ENCODE assay signal across 6 worm cellular contexts in the genomic region with DNA sequence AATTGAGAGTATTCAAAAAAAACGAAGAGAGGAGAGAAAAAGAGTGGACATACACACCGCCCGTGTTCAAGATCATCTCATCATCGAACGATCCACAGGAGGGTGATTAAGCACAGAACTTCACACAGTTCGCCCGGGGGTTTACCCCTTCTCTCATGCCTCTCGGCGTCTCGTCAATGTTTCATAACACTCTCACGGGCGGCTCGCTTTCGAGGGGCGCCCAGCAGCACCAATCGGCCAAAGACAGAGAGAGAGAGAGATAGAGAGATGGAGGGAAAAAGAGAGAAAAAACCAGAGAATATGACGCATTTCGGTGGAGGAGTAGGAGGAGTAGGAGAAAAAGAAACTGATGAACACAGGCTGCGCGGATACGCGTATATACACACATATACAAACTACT.
TF ChIP-seq lines count a peak whose summit lies in the region.

No protein-coding gene starts in this region.

TF ChIP-seq in whole organism, L1 larva, 84 proteins besides CTCF, POLR2A, EP300 and RAD21 (continued from another document and continues in another):
- no peak for TF ChIP-seq ceh-88 (GFP tag; IDR thresholded peaks at IDR 0.05; lab: Robert Waterston, UW)
- TF ChIP-seq lsy-2 (tag; optimal IDR thresholded peaks at IDR 0.05; lab: Kevin White, UChicago) = peak; percentile 42 to 72
- TF ChIP-seq efl-1 (optimal IDR thresholded peaks at IDR 0.05; lab: Kevin White, UChicago) = peak; percentile 47 to 59
- TF ChIP-seq efl-1 (GFP tag; optimal IDR thresholded peaks at IDR 0.05 in 1 of 2; lab: Kevin White, UChicago) = peak in 1 of 2 experiments; percentile 37
- TF ChIP-seq lin-14 (GFP tag; optimal IDR thresholded peaks at IDR 0.05; lab: Kevin White, UChicago) = peak; percentile 94
- peak; percentile 76 for TF ChIP-seq nhr-20 (tag; optimal IDR thresholded peaks at IDR 0.05; lab: Kevin White, UChicago)
- TF ChIP-seq ceh-82 (tag; optimal IDR thresholded peaks at IDR 0.05; lab: Kevin White, UChicago) = peak; percentile 33 to 54 (median 37)
- TF ChIP-seq xbp-1 (tag; optimal IDR thresholded peaks at IDR 0.05; lab: Kevin White, UChicago) = peak; percentile 48
- TF ChIP-seq ztf-11 (tag; optimal IDR thresholded peaks at IDR 0.05; lab: Kevin White, UChicago) = no peak
- TF ChIP-seq unc-30 (tag; optimal IDR thresholded peaks at IDR 0.05; lab: Kevin White, UChicago) = no peak
- TF ChIP-seq pag-3 (tag; optimal IDR thresholded peaks at IDR 0.05; lab: Kevin White, UChicago; ENCODE audit: borderline replicate concordance, insufficient read depth) = no peak
- TF ChIP-seq tlp-1 (tag; optimal IDR thresholded peaks at IDR 0.05; lab: Kevin White, UChicago) = no peak
- no peak for TF ChIP-seq nhr-28 (tag; optimal IDR thresholded peaks at IDR 0.05; lab: Kevin White, UChicago)
- no peak for TF ChIP-seq isw-1 (GFP tag; IDR thresholded peaks at IDR 0.05; lab: Robert Waterston, UW)
- TF ChIP-seq swsn-7 (tag; optimal IDR thresholded peaks at IDR 0.05; lab: Kevin White, UChicago) = peak; percentile 56
- TF ChIP-seq hlh-4 (tag; optimal IDR thresholded peaks at IDR 0.05; lab: Kevin White, UChicago) = no peak
- TF ChIP-seq egl-13 (tag; optimal IDR thresholded peaks at IDR 0.05; lab: Kevin White, UChicago) = no peak
- TF ChIP-seq nhr-77 (tag; optimal IDR thresholded peaks at IDR 0.05; lab: Kevin White, UChicago) = peak; percentile 57
- TF ChIP-seq dpl-1 (GFP tag; optimal IDR thresholded peaks at IDR 0.05; lab: Kevin White, UChicago) = peak; percentile 14 to 41 (median 39)
- TF ChIP-seq egl-27 (tag; optimal IDR thresholded peaks at IDR 0.05; lab: Kevin White, UChicago) = no peak
- peak; percentile 21 for TF ChIP-seq dsc-1 (tag; optimal IDR thresholded peaks at IDR 0.05; lab: Kevin White, UChicago)

TF ChIP-seq in whole organism, L2 larva, 48 proteins besides CTCF, POLR2A, EP300 and RAD21 (continued from another document and continues in another):
- TF ChIP-seq Y55F3AM.14 (GFP tag; optimal IDR thresholded peaks at IDR 0.05; lab: Kevin White, UChicago) = peak; percentile 10
- no peak for TF ChIP-seq nhr-11 (tag; optimal IDR thresholded peaks at IDR 0.05; lab: Kevin White, UChicago)
- no peak for TF ChIP-seq gmeb-1 (tag; optimal IDR thresholded peaks at IDR 0.05; lab: Kevin White, UChicago)
- TF ChIP-seq elt-3 (tag; optimal IDR thresholded peaks at IDR 0.05; lab: Kevin White, UChicago) = no peak
- peak; percentile 76 for TF ChIP-seq nhr-129 (tag; optimal IDR thresholded peaks at IDR 0.05; lab: Kevin White, UChicago)
- peak; percentile 40 to 68 for TF ChIP-seq lsy-2 (tag; optimal IDR thresholded peaks at IDR 0.05; lab: Kevin White, UChicago)
- peak; percentile 15 for TF ChIP-seq ztf-4 (tag; optimal IDR thresholded peaks at IDR 0.05; lab: Kevin White, UChicago)
- no peak for TF ChIP-seq skn-1 (tag; optimal IDR thresholded peaks at IDR 0.05; lab: Kevin White, UChicago)
- TF ChIP-seq snpc-4 (tag; optimal IDR thresholded peaks at IDR 0.05; lab: Kevin White, UChicago) = no peak
- TF ChIP-seq ztf-11 (tag; optimal IDR thresholded peaks at IDR 0.05; lab: Kevin White, UChicago) = no peak
- TF ChIP-seq egl-27 (tag; optimal IDR thresholded peaks at IDR 0.05; lab: Kevin White, UChicago) = no peak
- TF ChIP-seq nhr-25 (tag; optimal IDR thresholded peaks at IDR 0.05; lab: Kevin White, UChicago) = peak; percentile 24
- TF ChIP-seq mbf-1 (tag; optimal IDR thresholded peaks at IDR 0.05; lab: Kevin White, UChicago) = no peak
- TF ChIP-seq ztf-1 (GFP tag; conservative IDR thresholded peaks at IDR 0.05; lab: Robert Waterston, UW) = no peak
- TF ChIP-seq alr-1 (tag; optimal IDR thresholded peaks at IDR 0.05; lab: Kevin White, UChicago) = no peak
- peak; percentile 37 for TF ChIP-seq crh-2 (tag; optimal IDR thresholded peaks at IDR 0.05; lab: Kevin White, UChicago)
- TF ChIP-seq nhr-23 (tag; optimal IDR thresholded peaks at IDR 0.05; lab: Kevin White, UChicago) = no peak
- TF ChIP-seq unc-55 (GFP tag; optimal IDR thresholded peaks at IDR 0.05; lab: Kevin White, UChicago) = peak; percentile 60
- no peak for TF ChIP-seq blmp-1 (tag; optimal IDR thresholded peaks at IDR 0.05; lab: Kevin White, UChicago; ENCODE audit: insufficient read depth)
- TF ChIP-seq R02D3.7 (tag; optimal IDR thresholded peaks at IDR 0.05; lab: Kevin White, UChicago) = no peak
- peak; percentile 68 for TF ChIP-seq sma-9 (GFP tag; optimal IDR thresholded peaks at IDR 0.05; lab: Kevin White, UChicago)
- TF ChIP-seq sma-9 (tag; optimal IDR thresholded peaks at IDR 0.05; lab: Kevin White, UChicago) = no peak

TF ChIP-seq in whole organism, L3 larva, 47 proteins besides CTCF, POLR2A, EP300 and RAD21 (continued from another document):
- TF ChIP-seq hmg-11 (tag; optimal IDR thresholded peaks at IDR 0.05; lab: Kevin White, UChicago) (peak; percentile 7), mml-1 (tag; optimal IDR thresholded peaks at IDR 0.05; lab: Kevin White, UChicago) (no peak), lin-15B (tag; optimal IDR thresholded peaks at IDR 0.05; lab: Kevin White, UChicago) (peak; percentile 68), zag-1 (tag; optimal IDR thresholded peaks at IDR 0.05; lab: Kevin White, UChicago) (no peak), snpc-4 (tag; optimal IDR thresholded peaks at IDR 0.05; lab: Kevin White, UChicago) (peak; percentile 46), sea-2 (GFP tag; optimal IDR thresholded peaks at IDR 0.05; lab: Kevin White, UChicago) (no peak), tbx-2 (tag; optimal IDR thresholded peaks at IDR 0.05; lab: Kevin White, UChicago) (no peak), aly-2 (tag; optimal IDR thresholded peaks at IDR 0.05; lab: Kevin White, UChicago) (no peak), jun-1 (tag; optimal IDR thresholded peaks at IDR 0.05; lab: Kevin White, UChicago) (peak; percentile 58), nhr-25 (tag; optimal IDR thresholded peaks at IDR 0.05; lab: Kevin White, UChicago) (peak; percentile 55), unc-62 (GFP tag; optimal IDR thresholded peaks at IDR 0.05; lab: Kevin White, UChicago) (no peak), nhr-23 (tag; optimal IDR thresholded peaks at IDR 0.05; lab: Kevin White, UChicago) (peak; percentile 72), fkh-10 (GFP tag; optimal IDR thresholded peaks at IDR 0.05; lab: Kevin White, UChicago) (no peak), R02D3.7 (tag; optimal IDR thresholded peaks at IDR 0.05; lab: Kevin White, UChicago) (no peak), mdl-1 (tag; optimal IDR thresholded peaks at IDR 0.05; lab: Kevin White, UChicago) (no peak), pha-4 (tag; optimal IDR thresholded peaks at IDR 0.05; lab: Kevin White, UChicago) (peak; percentile 67), pqm-1 (tag; optimal IDR thresholded peaks at IDR 0.05; lab: Kevin White, UChicago) (peak; percentile 47), daf-12 (tag; optimal IDR thresholded peaks at IDR 0.05; lab: Kevin White, UChicago) (no peak)

TF ChIP-seq in whole organism, L4 larva, 104 proteins besides CTCF, POLR2A, EP300 and RAD21 (continued from another document and continues in another):
- TF ChIP-seq unc-130 (GFP tag; optimal IDR thresholded peaks at IDR 0.05; lab: Kevin White, UChicago) = no peak
- TF ChIP-seq dmd-6 (GFP tag; IDR thresholded peaks at IDR 0.05; lab: Robert Waterston, UW) = peak; percentile 70; the same call in 1 of the 2 replicates
- no peak for TF ChIP-seq mdt-29 (GFP tag; IDR thresholded peaks at IDR 0.05; lab: Robert Waterston, UW)
- peak; percentile 42 for TF ChIP-seq nhr-25 (tag; optimal IDR thresholded peaks at IDR 0.05; lab: Kevin White, UChicago; ENCODE audit: borderline replicate concordance, insufficient read depth)
- TF ChIP-seq R02D3.7 (tag; optimal IDR thresholded peaks at IDR 0.05; lab: Kevin White, UChicago) = no peak
- TF ChIP-seq hlh-30 (tag; optimal IDR thresholded peaks at IDR 0.05; lab: Kevin White, UChicago; ENCODE audit: insufficient read depth) = peak; percentile 48
- TF ChIP-seq arid-1 (GFP tag; conservative IDR thresholded peaks at IDR 0.05; lab: Robert Waterston, UW) = peak; percentile 43; the same call in 1 of the 2 replicates
- TF ChIP-seq skn-1 (tag; optimal IDR thresholded peaks at IDR 0.05; lab: Kevin White, UChicago) = no peak
- TF ChIP-seq nhr-237 (tag; optimal IDR thresholded peaks at IDR 0.05; lab: Kevin White, UChicago) = no peak
- no peak for TF ChIP-seq ztf-7 (tag; optimal IDR thresholded peaks at IDR 0.05; lab: Kevin White, UChicago)
- TF ChIP-seq pha-4 (GFP tag; IDR thresholded peaks at IDR 0.05; lab: Robert Waterston, UW) = 0 out of 2 replicates have a peak, but pooled peaks have one; percentile 15
- TF ChIP-seq pha-4 (tag; optimal IDR thresholded peaks at IDR 0.05; lab: Kevin White, UChicago) = no peak
- peak; percentile 90 for TF ChIP-seq hlh-11 (tag; optimal IDR thresholded peaks at IDR 0.05; lab: Kevin White, UChicago)
- peak in 1 of 2 experiments; percentile 56 for TF ChIP-seq mdl-1 (tag; optimal IDR thresholded peaks at IDR 0.05; lab: Kevin White, UChicago)
- TF ChIP-seq lin-39 (tag; optimal IDR thresholded peaks at IDR 0.05; lab: Kevin White, UChicago) = no peak
- no peak for TF ChIP-seq nhr-111 (GFP tag; optimal IDR thresholded peaks at IDR 0.05; lab: Kevin White, UChicago)
- no peak for TF ChIP-seq ceh-28 (tag; optimal IDR thresholded peaks at IDR 0.05; lab: Kevin White, UChicago)
- no peak for TF ChIP-seq tag-97 (GFP tag; IDR thresholded peaks at IDR 0.05; lab: Robert Waterston, UW)
- TF ChIP-seq T26A8.4 (GFP tag; IDR thresholded peaks at IDR 0.05; lab: Robert Waterston, UW) = no peak
- TF ChIP-seq zfp-2 (tag; optimal IDR thresholded peaks at IDR 0.05; lab: Kevin White, UChicago) = no peak
- peak; percentile 17; the same call in 1 of the 2 replicates for TF ChIP-seq ceh-20 (GFP tag; IDR thresholded peaks at IDR 0.05; lab: Robert Waterston, UW)
- TF ChIP-seq pqm-1 (tag; optimal IDR thresholded peaks at IDR 0.05; lab: Kevin White, UChicago) = peak; percentile 35
- TF ChIP-seq nhr-28 (tag; optimal IDR thresholded peaks at IDR 0.05; lab: Kevin White, UChicago) = peak; percentile 86

TF ChIP-seq in whole organism, late embryonic, 69 proteins besides CTCF, POLR2A, EP300 and RAD21 (continued from another document):
- no peak for TF ChIP-seq ceh-2 (tag; optimal IDR thresholded peaks at IDR 0.05; lab: Kevin White, UChicago)
- TF ChIP-seq sdc-2 (tag; optimal IDR thresholded peaks at IDR 0.05; lab: Kevin White, UChicago) = peak; percentile 9

TF ChIP-seq in whole organism, young adult, 124 proteins besides CTCF, POLR2A, EP300 and RAD21 (continued from another document and continues in another):
- TF ChIP-seq Y95B8A.8 (GFP tag; IDR thresholded peaks at IDR 0.05; lab: Robert Waterston, UW) (0 out of 2 replicates have a peak, but pooled peaks have one; percentile 37), lsl-1 (GFP tag; optimal IDR thresholded peaks at IDR 0.05; lab: Kevin White, UChicago) (no peak), F57A8.1 (GFP tag; optimal IDR thresholded peaks at IDR 0.05; lab: Kevin White, UChicago) (no peak), hmg-20 (GFP tag; IDR thresholded peaks at IDR 0.05; lab: Robert Waterston, UW) (no peak), die-1 (tag; optimal IDR thresholded peaks at IDR 0.05; lab: Kevin White, UChicago) (no peak), snpc-1.3 (tag; optimal IDR thresholded peaks at IDR 0.05; lab: Kevin White, UChicago; ENCODE audit: insufficient read depth) (no peak), ztf-3 (GFP tag; optimal IDR thresholded peaks at IDR 0.05; lab: Kevin White, UChicago) (no peak), tbx-9 (tag; optimal IDR thresholded peaks at IDR 0.05; lab: Kevin White, UChicago; ENCODE audit: borderline replicate concordance) (no peak), nfyb-1 (GFP tag; IDR thresholded peaks at IDR 0.05; lab: Robert Waterston, UW) (peak; percentile 59; the same call in 1 of the 2 replicates), zfh-2 (GFP tag; conservative IDR thresholded peaks at IDR 0.05; lab: Robert Waterston, UW) (peak; percentile 97), C06A6.2 (GFP tag; conservative IDR thresholded peaks at IDR 0.05; lab: Robert Waterston, UW) (no peak), F55B11.4 (tag; optimal IDR thresholded peaks at IDR 0.05; lab: Kevin White, UChicago; ENCODE audit: borderline replicate concordance, insufficient read depth) (no peak), nhr-80 (tag; optimal IDR thresholded peaks at IDR 0.05; lab: Kevin White, UChicago) (peak; percentile 99), hrde-1 (tag; optimal IDR thresholded peaks at IDR 0.05; lab: Kevin White, UChicago; ENCODE audit: borderline replicate concordance) (no peak), unc-130 (GFP tag; optimal IDR thresholded peaks at IDR 0.05; lab: Kevin White, UChicago) (no peak), lag-1 (GFP tag; IDR thresholded peaks at IDR 0.05; lab: Robert Waterston, UW) (no peak), C17E4.6 (GFP tag; IDR thresholded peaks at IDR 0.05; lab: Robert Waterston, UW) (0 out of 2 replicates have a peak, but pooled peaks have one; percentile 19), xnd-1 (tag; optimal IDR thresholded peaks at IDR 0.05; lab: Kevin White, UChicago) (no peak), Y53F4B.3 (GFP tag; IDR thresholded peaks at IDR 0.05; lab: Robert Waterston, UW) (no peak), F23B12.7 (tag; optimal IDR thresholded peaks at IDR 0.05; lab: Kevin White, UChicago; ENCODE audit: insufficient read depth) (no peak), lin-35 (GFP tag; optimal IDR thresholded peaks at IDR 0.05; lab: Kevin White, UChicago) (peak in 1 of 3 experiments; percentile 28), akir-1 (GFP tag; optimal IDR thresholded peaks at IDR 0.05; lab: Kevin White, UChicago) (no peak), ama-1 (optimal IDR thresholded peaks at IDR 0.05; lab: Kevin White, UChicago) (no peak), ama-1 (GFP tag; optimal IDR thresholded peaks at IDR 0.05; lab: Kevin White, UChicago) (no peak), ekl-4 (GFP tag; IDR thresholded peaks at IDR 0.05; lab: Robert Waterston, UW) (no peak), nhr-27 (tag; optimal IDR thresholded peaks at IDR 0.05; lab: Kevin White, UChicago) (no peak), mxl-1 (tag; optimal IDR thresholded peaks at IDR 0.05; lab: Kevin White, UChicago) (no peak), aptf-3 (GFP tag; IDR thresholded peaks at IDR 0.05; lab: Robert Waterston, UW) (no peak), ceh-100 (GFP tag; IDR thresholded peaks at IDR 0.05; lab: Robert Waterston, UW) (no peak), ceh-58 (GFP tag; IDR thresholded peaks at IDR 0.05; lab: Robert Waterston, UW) (no peak), lir-1 (GFP tag; conservative IDR thresholded peaks at IDR 0.05; lab: Robert Waterston, UW) (no peak), snpc-3.4 (tag; optimal IDR thresholded peaks at IDR 0.05; lab: Kevin White, UChicago) (no peak), F37B4.10 (GFP tag; IDR thresholded peaks at IDR 0.05; lab: Robert Waterston, UW) (no peak), Y67H2A.10 (GFP tag; conservative IDR thresholded peaks at IDR 0.05; lab: Robert Waterston, UW) (no peak), hlh-26 (GFP tag; conservative IDR thresholded peaks at IDR 0.05; lab: Robert Waterston, UW) (no peak), T07F8.4 (tag; optimal IDR thresholded peaks at IDR 0.05; lab: Kevin White, UChicago) (no peak), bed-1 (GFP tag; IDR thresholded peaks at IDR 0.05; lab: Robert Waterston, UW) (no peak), chd-7 (tag; optimal IDR thresholded peaks at IDR 0.05; lab: Kevin White, UChicago) (no peak), ccch-3 (GFP tag; optimal IDR thresholded peaks at IDR 0.05; lab: Kevin White, UChicago) (no peak), F39B2.1 (GFP tag; IDR thresholded peaks at IDR 0.05; lab: Robert Waterston, UW) (no peak), hsf-1 (GFP tag; IDR thresholded peaks at IDR 0.05; lab: Robert Waterston, UW) (0 out of 2 replicates have a peak, but pooled peaks have one; percentile 15), gei-17 (GFP tag; optimal IDR thresholded peaks at IDR 0.05; lab: Kevin White, UChicago) (no peak), fkh-3 (tag; optimal IDR thresholded peaks at IDR 0.05; lab: Kevin White, UChicago) (no peak), Y56A3A.18 (GFP tag; IDR thresholded peaks at IDR 0.05; lab: Robert Waterston, UW) (no peak), ZK185.1 (tag; optimal IDR thresholded peaks at IDR 0.05; lab: Kevin White, UChicago; ENCODE audit: poor library complexity, severe bottlenecking) (no peak), snpc-4 (GFP tag; optimal IDR thresholded peaks at IDR 0.05; lab: Kevin White, UChicago) (no peak), snpc-4 (tag; optimal IDR thresholded peaks at IDR 0.05; lab: Kevin White, UChicago) (peak in 1 of 4 experiments; percentile 25), attf-5 (GFP tag; optimal IDR thresholded peaks at IDR 0.05; lab: Kevin White, UChicago) (peak; percentile 93), nhr-120 (GFP tag; IDR thresholded peaks at IDR 0.05; lab: Robert Waterston, UW) (no peak), egl-44 (GFP tag; IDR thresholded peaks at IDR 0.05; lab: Robert Waterston, UW) (0 out of 2 replicates have a peak, but pooled peaks have one; percentile 25)
